Fruit fly (Drosophila melanogaster) whole organism, embryonic: Measurements from ENCODE around the gene CG14273.

Experiments
- ATbp ChIP-seq: fragments of 200-800 bp; sonication (Bioruptor generic); optimal IDR thresholded peaks from 2 replicates; lab custom pipeline; 2017; ENCODE audit warnings: missing biosample characterization, mild to moderate bottlenecking, missing genetic modification characterization, missing genetic modification reagents
- Abd-B ChIP-seq: fragments of 200-800 bp; sonication (Bioruptor generic); optimal IDR thresholded peaks from 2 replicates; lab custom pipeline; 2018; ENCODE audit warnings: missing biosample characterization, mild to moderate bottlenecking, missing genetic modification characterization, moderate library complexity
- Bdp1 ChIP-seq: fragments of 200-800 bp; sonication (Bioruptor generic); optimal IDR thresholded peaks from 3 replicates; lab custom pipeline; 2016; ENCODE audit warnings: missing biosample characterization, missing genetic modification characterization
- CG10543 ChIP-seq: fragments of 200-800 bp; sonication (Bioruptor generic); optimal IDR thresholded peaks from 3 replicates; lab custom pipeline; 2017; ENCODE audit warnings: missing biosample characterization, mild to moderate bottlenecking, missing genetic modification characterization, moderate library complexity
- CG11085 ChIP-seq: fragments of 200-800 bp; sonication (Bioruptor generic); IDR thresholded peaks from 2 replicates; pipeline ENCODE4 v1.3.6; 2022; ENCODE audit warnings: missing biosample characterization, missing genetic modification characterization
- CG11093 ChIP-seq: fragments of 200-800 bp; sonication (Bioruptor generic); IDR thresholded peaks from 3 replicates; pipeline ENCODE4 v1.3.6; 2022; ENCODE audit warnings: missing biosample characterization, missing genetic modification characterization
- CG11504 ChIP-seq: fragments of 200-800 bp; sonication (Bioruptor generic); optimal IDR thresholded peaks from 3 replicates; lab custom pipeline; 2019; ENCODE audit warnings: missing biosample characterization, mild to moderate bottlenecking, missing genetic modification characterization, moderate library complexity
- CG12219 ChIP-seq: fragments of 200-800 bp; sonication (Bioruptor generic); optimal IDR thresholded peaks from 3 replicates; lab custom pipeline; 2018; ENCODE audit warnings: missing biosample characterization, mild to moderate bottlenecking, missing genetic modification characterization
- CG1529 ChIP-seq: fragments of 200-800 bp; sonication (Bioruptor generic); optimal IDR thresholded peaks from 3 replicates; lab custom pipeline; 2018; ENCODE audit warnings: missing biosample characterization, missing genetic modification characterization
- CG17802 ChIP-seq: fragments of 200-800 bp; sonication (Bioruptor generic); optimal IDR thresholded peaks from 2 replicates; lab custom pipeline; 2018; ENCODE audit warnings: missing biosample characterization, mild to moderate bottlenecking, missing genetic modification characterization, moderate library complexity
- CG18476 ChIP-seq: fragments of 200-800 bp; sonication (Bioruptor generic); optimal IDR thresholded peaks from 2 replicates; lab custom pipeline; 2016; ENCODE audit warnings: missing biosample characterization, mild to moderate bottlenecking, missing genetic modification characterization
- CG32772 ChIP-seq: fragments of 200-800 bp; sonication (Bioruptor generic); IDR thresholded peaks from 2 replicates; pipeline ENCODE4 v1.3.6; 2022; ENCODE audit warnings: missing biosample characterization, missing genetic modification characterization
- CG4404 ChIP-seq: fragments of 200-800 bp; sonication (Bioruptor generic); IDR thresholded peaks from 2 replicates; pipeline ENCODE4 v1.3.6; 2022; ENCODE audit warnings: missing biosample characterization, missing genetic modification characterization
- CG5245 ChIP-seq: fragments of 200-800 bp; sonication (Bioruptor generic); optimal IDR thresholded peaks from 3 replicates; lab custom pipeline; 2016; ENCODE audit warnings: missing biosample characterization, missing genetic modification characterization
- CG6175 ChIP-seq: fragments of 200-800 bp; sonication (Bioruptor generic); IDR thresholded peaks from 3 replicates; pipeline ENCODE4 v1.3.6; 2022; ENCODE audit warnings: missing biosample characterization, missing genetic modification characterization
- CG6254 ChIP-seq: fragments of 200-800 bp; sonication (Bioruptor generic); optimal IDR thresholded peaks from 3 replicates; lab custom pipeline; 2017; ENCODE audit warnings: mild to moderate bottlenecking, missing biosample characterization, missing genetic modification reagents, missing genetic modification characterization
- CG7745 ChIP-seq: fragments of 200-800 bp; sonication (Bioruptor generic); optimal IDR thresholded peaks from 2 replicates; lab custom pipeline; 2018; ENCODE audit warnings: missing biosample characterization, mild to moderate bottlenecking, missing genetic modification characterization, moderate library complexity
- CG8924 ChIP-seq: fragments of 200-800 bp; optimal IDR thresholded peaks from 3 replicates; lab custom pipeline; 2019; ENCODE audit warnings: missing biosample characterization, mild to moderate bottlenecking, missing genetic modification characterization, moderate library complexity
- CG9437 ChIP-seq: fragments of 200-800 bp; sonication (Bioruptor generic); optimal IDR thresholded peaks from 2 replicates; lab custom pipeline; 2018; ENCODE audit warnings: missing biosample characterization, mild to moderate bottlenecking, missing genetic modification characterization
- CrebB ChIP-seq: fragments of 200-800 bp; sonication (Bioruptor generic); optimal IDR thresholded peaks from 3 replicates; lab custom pipeline; 2018; ENCODE audit warnings: missing biosample characterization, mild to moderate bottlenecking, missing genetic modification characterization
- Dref ChIP-seq: fragments of 200-800 bp; sonication (Bioruptor generic); IDR thresholded peaks from 2 replicates; pipeline ENCODE4 v1.3.6; 2022; ENCODE audit warnings: missing biosample characterization, missing genetic modification characterization
- Eip74EF ChIP-seq, 2 experiments: fragments of 200-800 bp in 1 of 2; fragments of >200 bp in 1 of 2; sonication (Bioruptor generic) in 1 of 2; optimal IDR thresholded peaks; 2 replicates each; lab custom pipeline; 2017 to 2019; ENCODE audit warnings: missing biosample characterization in 2 of 2, missing genetic modification characterization in 2 of 2, mild to moderate bottlenecking in 1 of 2, moderate library complexity in 1 of 2
- H2.0 ChIP-seq: fragments of 200-800 bp; sonication (Bioruptor generic); IDR thresholded peaks from 2 replicates; pipeline ENCODE4 v1.3.6; 2022; ENCODE audit warnings: missing biosample characterization, missing genetic modification characterization
- HLH54F ChIP-seq: fragments of 200-800 bp; sonication (Bioruptor generic); optimal IDR thresholded peaks from 3 replicates; lab custom pipeline; 2016; ENCODE audit warnings: missing biosample characterization, missing genetic modification characterization
- Hmr ChIP-seq: fragments of 200-800 bp; sonication (Bioruptor generic); optimal IDR thresholded peaks from 3 replicates; lab custom pipeline; 2017; ENCODE audit warnings: mild to moderate bottlenecking, missing biosample characterization, missing genetic modification reagents, missing genetic modification characterization
- Lhr ChIP-seq: fragments of 200-800 bp; sonication (Bioruptor generic); optimal IDR thresholded peaks from 3 replicates; lab custom pipeline; 2017; ENCODE audit warnings: mild to moderate bottlenecking, missing biosample characterization, missing genetic modification reagents, missing genetic modification characterization
- Med ChIP-seq: fragments of 200-800 bp; sonication (Bioruptor generic); peaks from one replicate; lab custom pipeline; 2016; ENCODE audit warnings: missing biosample characterization, missing genetic modification characterization, mild to moderate bottlenecking, inconsistent platforms, moderate library complexity
- Mrtf ChIP-seq: fragments of 200-800 bp; sonication (Bioruptor generic); IDR thresholded peaks from 3 replicates; pipeline ENCODE4 v1.3.6; 2022; ENCODE audit warnings: missing biosample characterization, missing genetic modification characterization
- NFAT ChIP-seq: fragments of 200-800 bp; sonication (Bioruptor generic); IDR thresholded peaks from 2 replicates; pipeline ENCODE4 v1.3.6; 2022; ENCODE audit warnings: missing biosample characterization, missing genetic modification characterization
- Rfx ChIP-seq: fragments of 200-800 bp; sonication (Bioruptor generic); IDR thresholded peaks from 2 replicates; pipeline ENCODE4 v1.3.6; 2022; ENCODE audit warnings: missing biosample characterization, missing genetic modification characterization
- chinmo ChIP-seq: fragments of 200-800 bp; sonication (Bioruptor generic); IDR thresholded peaks from 4 replicates; pipeline ENCODE4 v1.3.6; 2022; ENCODE audit warnings: missing biosample characterization, missing genetic modification characterization; ENCODE audit not compliant: partially characterized antibody
- ci ChIP-seq: fragments of 200-800 bp; sonication (Bioruptor generic); IDR thresholded peaks from 3 replicates; pipeline ENCODE4 v1.3.6; 2022; ENCODE audit warnings: missing biosample characterization, missing genetic modification characterization
- emc ChIP-seq: fragments of 200-800 bp; sonication (Bioruptor generic); optimal IDR thresholded peaks from 2 replicates; lab custom pipeline; 2016; ENCODE audit warnings: missing biosample characterization, missing genetic modification characterization
- eyg ChIP-seq: fragments of 200-800 bp; sonication (Bioruptor generic); optimal IDR thresholded peaks from 3 replicates; lab custom pipeline; 2016; ENCODE audit warnings: missing biosample characterization, missing genetic modification characterization
- ftz-f1 ChIP-seq: fragments of 200-800 bp; sonication (Bioruptor generic); optimal IDR thresholded peaks from 2 replicates; lab custom pipeline; 2016; ENCODE audit warnings: missing biosample characterization, missing genetic modification characterization
- fu2 ChIP-seq: fragments of 200-800 bp; sonication (Bioruptor generic); optimal IDR thresholded peaks from 2 replicates; lab custom pipeline; 2016; ENCODE audit warnings: missing biosample characterization, missing genetic modification characterization
- gcm ChIP-seq: fragments of 200-800 bp; sonication (Bioruptor generic); optimal IDR thresholded peaks from 2 replicates; lab custom pipeline; 2019; ENCODE audit warnings: missing biosample characterization, mild to moderate bottlenecking, missing genetic modification characterization, moderate library complexity
- gsb ChIP-seq: fragments of 200-800 bp; sonication (Bioruptor generic); IDR thresholded peaks from 2 replicates; pipeline ENCODE4 v1.3.6; 2022; ENCODE audit warnings: missing biosample characterization, missing genetic modification characterization
- ken ChIP-seq: fragments of 200-800 bp; sonication (Bioruptor generic); IDR thresholded peaks from 3 replicates; pipeline ENCODE4 v1.3.6; 2022; ENCODE audit warnings: missing biosample characterization, missing genetic modification characterization
- lbe ChIP-seq: fragments of 200-800 bp; sonication (Bioruptor generic); optimal IDR thresholded peaks from 2 replicates; lab custom pipeline; 2016; ENCODE audit warnings: missing biosample characterization, mild to moderate bottlenecking, missing genetic modification characterization
- nerfin-1 ChIP-seq: fragments of 200-800 bp; sonication (Bioruptor generic); optimal IDR thresholded peaks from 3 replicates; lab custom pipeline; 2019; ENCODE audit warnings: missing biosample characterization, mild to moderate bottlenecking, missing genetic modification characterization, moderate library complexity
- pb ChIP-seq: fragments of 200-800 bp; sonication (Bioruptor generic); optimal IDR thresholded peaks from 3 replicates; lab custom pipeline; 2016; ENCODE audit warnings: missing biosample characterization, missing genetic modification characterization
- peb ChIP-seq: fragments of 200-800 bp; sonication (Bioruptor generic); IDR thresholded peaks from 2 replicates; pipeline ENCODE4 v1.3.6; 2022; ENCODE audit warnings: missing biosample characterization, missing genetic modification characterization
- repo ChIP-seq: fragments of 200-800 bp; sonication (Bioruptor generic); optimal IDR thresholded peaks from 2 replicates; lab custom pipeline; 2016; ENCODE audit warnings: missing biosample characterization, missing genetic modification characterization
- ro ChIP-seq: fragments of 200-800 bp; sonication (Bioruptor generic); IDR thresholded peaks from 2 replicates; pipeline ENCODE4 v1.3.6; 2022; ENCODE audit warnings: missing biosample characterization, missing genetic modification characterization
- sens ChIP-seq: fragments of 200-800 bp; sonication (Bioruptor generic); peaks from one replicate; lab custom pipeline; 2016; ENCODE audit warnings: missing biosample characterization, missing genetic modification characterization
- seq ChIP-seq: fragments of 200-800 bp; sonication (Bioruptor generic); IDR thresholded peaks from 2 replicates; pipeline ENCODE4 v1.3.6; 2022; ENCODE audit warnings: missing biosample characterization, missing genetic modification characterization
- slou ChIP-seq: fragments of 200-800 bp; sonication (Bioruptor generic); optimal IDR thresholded peaks from 3 replicates; lab custom pipeline; 2016; ENCODE audit warnings: missing biosample characterization, missing genetic modification characterization
- sob ChIP-seq: fragments of 200-800 bp; sonication (Bioruptor generic); IDR thresholded peaks from 2 replicates; pipeline ENCODE4 v1.3.6; 2022; ENCODE audit warnings: missing biosample characterization, missing genetic modification characterization
- twi ChIP-seq: fragments of 200-800 bp; optimal IDR thresholded peaks from 2 replicates; lab custom pipeline; 2019; ENCODE audit warnings: missing biosample characterization, mild to moderate bottlenecking, missing genetic modification characterization, moderate library complexity
- wor ChIP-seq: fragments of 200-800 bp; sonication (Bioruptor generic); IDR thresholded peaks from 2 replicates; pipeline ENCODE4 v1.3.6; 2022; ENCODE audit warnings: missing biosample characterization, missing genetic modification characterization
- zfh1 ChIP-seq: fragments of 200-800 bp; sonication (Bioruptor generic); IDR thresholded peaks from 3 replicates; pipeline ENCODE4 v1.3.6; 2022; ENCODE audit warnings: missing biosample characterization, missing genetic modification characterization

CG14273 gene

dm6 chr2L:8334705-8335104, 7.8 kb upstream of the CG14273 start (continued):
- TF ChIP-seq CrebB (tag; lab: Kevin White, UChicago) (no peak), nerfin-1 (tag; lab: Kevin White, UChicago) (no peak), Dref (GFP tag; lab: Robert Waterston, UW) (no peak), NFAT (GFP tag; lab: Robert Waterston, UW) (no peak), ro (GFP tag; lab: Robert Waterston, UW) (no peak), gcm (GFP tag; lab: Kevin White, UChicago) (no peak), CG8924 (no peak), CG11085 (GFP tag; lab: Robert Waterston, UW) (no peak), Hmr (GFP tag; lab: Kevin White, UChicago) (no peak), peb (GFP tag; lab: Robert Waterston, UW) (no peak), zfh1 (GFP tag; lab: Robert Waterston, UW) (peak; percentile 63; the same call in 2 of the 3 replicates), CG4404 (GFP tag; lab: Robert Waterston, UW) (no peak), CG7745 (tag; lab: Kevin White, UChicago) (no peak), slou (no peak), CG6254 (no peak), ATbp (GFP tag; lab: Kevin White, UChicago) (no peak), Mrtf (GFP tag; lab: Robert Waterston, UW) (0 out of 3 replicates have a peak, but pooled peaks have one; percentile 19), eyg (GFP tag; lab: Kevin White, UChicago) (no peak), emc (GFP tag; lab: Kevin White, UChicago) (no peak), Lhr (GFP tag; lab: Kevin White, UChicago) (no peak), ftz-f1 (GFP tag; lab: Kevin White, UChicago) (no peak), seq (no peak), ci (GFP tag; lab: Robert Waterston, UW) (peak; percentile 74; the same call in 2 of the 3 replicates), H2.0 (GFP tag; lab: Robert Waterston, UW) (no peak), CG18476 (GFP tag; lab: Kevin White, UChicago) (no peak), fu2 (GFP tag; lab: Kevin White, UChicago) (no peak), CG6175 (GFP tag; lab: Robert Waterston, UW) (peak; percentile 85; the same call in 2 of the 3 replicates), CG1529 (GFP tag; lab: Kevin White, UChicago) (no peak), ken (GFP tag; lab: Robert Waterston, UW) (peak; percentile 39; the same call in 1 of the 3 replicates), pb (GFP tag; lab: Kevin White, UChicago) (no peak), CG32772 (GFP tag; lab: Robert Waterston, UW) (no peak), sob (GFP tag; lab: Robert Waterston, UW) (0 out of 2 replicates have a peak, but pooled peaks have one; percentile 28), Med (GFP tag; lab: Kevin White, UChicago) (peak; percentile 70), twi (tag; lab: Kevin White, UChicago) (no peak), CG5245 (GFP tag; lab: Kevin White, UChicago) (no peak), repo (peak; percentile 8), lbe (GFP tag; lab: Kevin White, UChicago) (no peak), CG10543 (GFP tag; lab: Kevin White, UChicago) (no peak), Eip74EF (GFP tag; optimal IDR thresholded peaks at IDR 0.05; lab: Kevin White, UChicago) (no peak), wor (no peak), HLH54F (no peak), chinmo (0 out of 4 replicates have a peak, but pooled peaks have one; percentile 68), CG17802 (no peak), sens (GFP tag; lab: Kevin White, UChicago) (peak; percentile 81), CG12219 (GFP tag; lab: Kevin White, UChicago) (no peak), Abd-B (no peak), CG11093 (GFP tag; lab: Robert Waterston, UW) (no peak), Rfx (no peak), Bdp1 (GFP tag; lab: Kevin White, UChicago) (no peak), gsb (no peak), CG9437 (GFP tag; lab: Kevin White, UChicago) (no peak), CG11504 (tag; lab: Kevin White, UChicago) (no peak)
